Worm (Caenorhabditis elegans): ENCODE data around the gene C50B6.3.

ce11 chrV:13357652-13358281 lies 44.4 kb downstream of the C50B6.3 start, which contains the start of gene F32H5.1:
- TF ChIP-seq Y53G8AR.9 (GFP tag; conservative IDR thresholded peaks at IDR 0.05) (no peak), pha-4 (tag; optimal IDR thresholded peaks at IDR 0.05) (no peak), unc-62 (GFP tag; optimal IDR thresholded peaks at IDR 0.05) (no peak), ztf-3 (GFP tag; optimal IDR thresholded peaks at IDR 0.05) (no peak), nhr-80 (tag; optimal IDR thresholded peaks at IDR 0.05) (peak; percentile 59), F57C9.4 (tag; optimal IDR thresholded peaks at IDR 0.05) (no peak)
